Fruit fly (Drosophila melanogaster): ENCODE results near the gene Idgf1.

The Idgf1 gene

dm6 chr2L:16491123-16491751 is 46.2 kb downstream of the Idgf1 start, which contains the start of gene Tpr2 (continued):
- no peak for TF ChIP-seq so (GFP tag; IDR thresholded peaks at IDR 0.05)
- peak; percentile 52 for TF ChIP-seq maf-S (GFP tag; optimal IDR thresholded peaks at IDR 0.05)
- peak; percentile 30 for TF ChIP-seq CG9437 (GFP tag; optimal IDR thresholded peaks at IDR 0.05)
- no peak for TF ChIP-seq Usf (GFP tag; optimal IDR thresholded peaks at IDR 0.05)
- TF ChIP-seq fd102C (GFP tag; optimal IDR thresholded peaks at IDR 0.05): peak; percentile 33
- TF ChIP-seq dmrt11E (tag; optimal IDR thresholded peaks at IDR 0.05): peak; percentile 56
- TF ChIP-seq Optix (GFP tag; IDR thresholded peaks at IDR 0.05): no peak
- TF ChIP-seq CG17802 (tag; optimal IDR thresholded peaks at IDR 0.05): no peak
- TF ChIP-seq kni (GFP tag; optimal IDR thresholded peaks at IDR 0.05): peak; percentile 39
- peak; percentile 39; the same call in 1 of the 3 replicates for TF ChIP-seq dysf (GFP tag; IDR thresholded peaks at IDR 0.05)
- TF ChIP-seq YL-1 (GFP tag; optimal IDR thresholded peaks at IDR 0.05): peak; percentile 60
- TF ChIP-seq bowl (GFP tag; IDR thresholded peaks at IDR 0.05): no peak
- TF ChIP-seq Bgb (GFP tag; IDR thresholded peaks at IDR 0.05; ENCODE audit: partially characterized antibody): peak; percentile 88
- peak; percentile 48 for TF ChIP-seq BtbVII (GFP tag; optimal IDR thresholded peaks at IDR 0.05)
- TF ChIP-seq stc (GFP tag; IDR thresholded peaks at IDR 0.05): no peak
- no peak for TF ChIP-seq exex (tag; optimal IDR thresholded peaks at IDR 0.05)
- peak; percentile 65 for TF ChIP-seq chn (GFP tag; optimal IDR thresholded peaks at IDR 0.05)
- peak; percentile 87 for TF ChIP-seq CG6791 (GFP tag; IDR thresholded peaks at IDR 0.05; ENCODE audit: partially characterized antibody)
- TF ChIP-seq bigmax (GFP tag; optimal IDR thresholded peaks at IDR 0.05): no peak
- peak; percentile 64 for TF ChIP-seq shn (GFP tag; optimal IDR thresholded peaks at IDR 0.05)
- no peak for TF ChIP-seq fd64A (GFP tag; optimal IDR thresholded peaks at IDR 0.05)
- no peak for TF ChIP-seq CG6175 (GFP tag; IDR thresholded peaks at IDR 0.05)
- no peak for TF ChIP-seq CG11696 (GFP tag; IDR thresholded peaks at IDR 0.05)
- TF ChIP-seq rib (GFP tag; IDR thresholded peaks at IDR 0.05): 0 out of 2 replicates have a peak, but pooled peaks have one; percentile 35
- peak; percentile 14 for TF ChIP-seq CG4820 (GFP tag; optimal IDR thresholded peaks at IDR 0.05)
- TF ChIP-seq CG12391 (tag; optimal IDR thresholded peaks at IDR 0.05): peak; percentile 83
- TF ChIP-seq sug (tag; optimal IDR thresholded peaks at IDR 0.05): peak; percentile 59
- TF ChIP-seq H2.0 (GFP tag; IDR thresholded peaks at IDR 0.05): peak; percentile 14; the same call in 1 of the 2 replicates
- TF ChIP-seq CG10267 (tag; optimal IDR thresholded peaks at IDR 0.05): peak; percentile 91
- no peak for TF ChIP-seq CG16779 (GFP tag; IDR thresholded peaks at IDR 0.05)
- no peak for TF ChIP-seq CG6854 (GFP tag; optimal IDR thresholded peaks at IDR 0.05)
- TF ChIP-seq CG6683 (GFP tag; optimal IDR thresholded peaks at IDR 0.05): no peak
- peak; percentile 54 for TF ChIP-seq gro (GFP tag; optimal IDR thresholded peaks at IDR 0.05)
- TF ChIP-seq CG9932 (GFP tag; IDR thresholded peaks at IDR 0.05): peak; percentile 62
- peak; percentile 98 for TF ChIP-seq CG5245 (GFP tag; optimal IDR thresholded peaks at IDR 0.05)
- TF ChIP-seq dati (GFP tag; IDR thresholded peaks at IDR 0.05): no peak
- no peak for TF ChIP-seq lov (optimal IDR thresholded peaks at IDR 0.05)
- TF ChIP-seq lov (GFP tag; IDR thresholded peaks at IDR 0.05): no peak
- no peak for TF ChIP-seq CG10274 (GFP tag; optimal IDR thresholded peaks at IDR 0.05)
- TF ChIP-seq crc (GFP tag; optimal IDR thresholded peaks at IDR 0.05): no peak
- TF ChIP-seq CG9876 (GFP tag; optimal IDR thresholded peaks at IDR 0.05): no peak
- TF ChIP-seq tio (GFP tag; optimal IDR thresholded peaks at IDR 0.05): no peak
- TF ChIP-seq CG9609 (GFP tag; optimal IDR thresholded peaks at IDR 0.05): peak; percentile 59
- peak; percentile 89 for TF ChIP-seq HLH4C (GFP tag; IDR thresholded peaks at IDR 0.05; ENCODE audit: partially characterized antibody)
- no peak for TF ChIP-seq Six4 (GFP tag; optimal IDR thresholded peaks at IDR 0.05)
- TF ChIP-seq nmo (GFP tag; optimal IDR thresholded peaks at IDR 0.05): peak; percentile 75
- no peak for TF ChIP-seq Elba2 (GFP tag; optimal IDR thresholded peaks at IDR 0.05)
- peak; percentile 64 for TF ChIP-seq D19B (GFP tag; optimal IDR thresholded peaks at IDR 0.05)
- TF ChIP-seq CG7928 (GFP tag; optimal IDR thresholded peaks at IDR 0.05): peak; percentile 44
- TF ChIP-seq Dref (GFP tag; IDR thresholded peaks at IDR 0.05): peak; percentile 73
- TF ChIP-seq CG8089 (GFP tag; optimal IDR thresholded peaks at IDR 0.05): no peak
